Worm (Caenorhabditis elegans) whole organism, young adult: Measurements from ENCODE around the gene F54F7.14.

Experiments used
- B0019.2 ChIP-seq: fragments of 200-800 bp; sonication (Bioruptor generic); conservative IDR thresholded peaks from 2 replicates; pipeline ENCODE4 v1.3.6; 2022; ENCODE audit warnings: missing genetic modification reagents, missing genetic modification characterization, missing compliant biosample characterization
- C06A6.2 ChIP-seq: fragments of 200-800 bp; sonication (Bioruptor generic); conservative IDR thresholded peaks from 2 replicates; pipeline ENCODE4 v1.3.6; 2022; ENCODE audit warnings: missing genetic modification characterization, missing compliant biosample characterization
- F10E7.11 ChIP-seq: sonication (generic microtip); optimal IDR thresholded peaks from 2 replicates; lab custom pipeline; 2017; ENCODE audit warnings: mild to moderate bottlenecking, missing genetic modification characterization, moderate library complexity, missing compliant biosample characterization
- F37B4.10 ChIP-seq: fragments of 200-800 bp; sonication (Bioruptor generic); IDR thresholded peaks from 2 replicates; pipeline ENCODE4 v1.3.6; 2022; ENCODE audit warnings: missing genetic modification characterization, missing compliant biosample characterization
- F39B2.1 ChIP-seq: fragments of 200-800 bp; sonication (Bioruptor generic); IDR thresholded peaks from 2 replicates; pipeline ENCODE4 v1.3.6; 2022; ENCODE audit warnings: missing genetic modification reagents, missing genetic modification characterization, missing compliant biosample characterization
- F57A8.1 ChIP-seq: fragments of 200-800 bp; sonication (Bioruptor generic); optimal IDR thresholded peaks from 2 replicates; lab custom pipeline; 2018; ENCODE audit warnings: mild to moderate bottlenecking, missing genetic modification characterization, moderate library complexity, missing compliant biosample characterization
- K11D2.4 ChIP-seq: fragments of 200-800 bp; sonication (Bioruptor generic); IDR thresholded peaks from 2 replicates; pipeline ENCODE4 v1.3.6; 2022; ENCODE audit warnings: missing genetic modification reagents, missing genetic modification characterization, missing compliant biosample characterization
- Y53F4B.3 ChIP-seq: fragments of 200-800 bp; sonication (Bioruptor generic); IDR thresholded peaks from 2 replicates; pipeline ENCODE4 v1.3.6; 2022; ENCODE audit warnings: missing genetic modification reagents, missing genetic modification characterization, missing compliant biosample characterization
- Y53G8AR.9 ChIP-seq: fragments of 200-800 bp; sonication (Bioruptor generic); conservative IDR thresholded peaks from 2 replicates; pipeline ENCODE4 v1.3.6; 2022; ENCODE audit warnings: missing genetic modification reagents, missing genetic modification characterization, missing compliant biosample characterization
- Y56A3A.18 ChIP-seq: fragments of 200-800 bp; sonication (Bioruptor generic); IDR thresholded peaks from 2 replicates; pipeline ENCODE4 v1.3.6; 2022; ENCODE audit warnings: missing genetic modification reagents, missing genetic modification characterization, missing compliant biosample characterization
- Y95B8A.8 ChIP-seq: fragments of 200-800 bp; sonication (Bioruptor generic); IDR thresholded peaks from 2 replicates; pipeline ENCODE4 v1.3.6; 2022; ENCODE audit warnings: missing genetic modification reagents, missing genetic modification characterization, missing compliant biosample characterization
- aptf-3 ChIP-seq: fragments of 200-800 bp; sonication (Bioruptor generic); IDR thresholded peaks from 2 replicates; pipeline ENCODE4 v1.3.6; 2022; ENCODE audit warnings: missing genetic modification characterization, missing compliant biosample characterization
- athp-1 ChIP-seq: sonication (generic microtip); optimal IDR thresholded peaks from 2 replicates; lab custom pipeline; 2017; ENCODE audit warnings: mild to moderate bottlenecking, missing genetic modification characterization, missing compliant biosample characterization
- attf-5 ChIP-seq: fragments of 200-800 bp; sonication (Bioruptor generic); optimal IDR thresholded peaks from 2 replicates; lab custom pipeline; 2018; ENCODE audit warnings: mild to moderate bottlenecking, missing genetic modification characterization, missing compliant biosample characterization
- attf-6 ChIP-seq: fragments of 200-800 bp; sonication (Bioruptor generic); IDR thresholded peaks from 2 replicates; pipeline ENCODE4 v1.3.6; 2022; ENCODE audit warnings: missing genetic modification reagents, missing genetic modification characterization, missing compliant biosample characterization
- ccch-3 ChIP-seq: fragments of 200-800 bp; sonication (Bioruptor generic); optimal IDR thresholded peaks from 2 replicates; lab custom pipeline; 2018; ENCODE audit warnings: mild to moderate bottlenecking, missing genetic modification characterization, missing compliant biosample characterization
- cebp-2 ChIP-seq: fragments of 200-800 bp; sonication (Bioruptor generic); IDR thresholded peaks from 2 replicates; pipeline ENCODE4 v1.3.6; 2022; ENCODE audit warnings: missing genetic modification characterization, missing compliant biosample characterization
- ceh-27 ChIP-seq: fragments of 200-800 bp; sonication (Bioruptor generic); optimal IDR thresholded peaks from 2 replicates; lab custom pipeline; 2018; ENCODE audit warnings: mild to moderate bottlenecking, missing genetic modification characterization, moderate library complexity, missing compliant biosample characterization
- ceh-79 ChIP-seq: sonication (generic microtip); optimal IDR thresholded peaks from 2 replicates; lab custom pipeline; 2017; ENCODE audit warnings: mild to moderate bottlenecking, missing genetic modification characterization, missing compliant biosample characterization
- chd-7 ChIP-seq: sonication (generic microtip); optimal IDR thresholded peaks from 2 replicates; lab custom pipeline; 2016; ENCODE audit warnings: mild to moderate bottlenecking, missing genetic modification characterization, moderate library complexity, missing compliant biosample characterization
- die-1 ChIP-seq: sonication (generic microtip); optimal IDR thresholded peaks from 2 replicates; lab custom pipeline; 2016; ENCODE audit warnings: missing genotype, mild to moderate bottlenecking, missing genetic modification characterization, missing compliant biosample characterization
- let-607 ChIP-seq, 2 experiments: fragments of 200-800 bp in 1 of 2; sonication (Bioruptor generic) in 1 of 2; sonication (generic microtip) in 1 of 2; optimal IDR thresholded peaks; 2 replicates each; lab custom pipeline; 2016 to 2018; ENCODE audit warnings: mild to moderate bottlenecking in 2 of 2, missing compliant biosample characterization in 2 of 2, missing genetic modification characterization in 2 of 2, moderate library complexity in 2 of 2, missing genotype in 1 of 2
- lin-40 ChIP-seq: sonication (generic microtip); optimal IDR thresholded peaks from 2 replicates; lab custom pipeline; 2016; ENCODE audit warnings: missing genetic modification characterization, mild to moderate bottlenecking, missing compliant biosample characterization, missing genotype, missing genetic modification reagents
- lin-54 ChIP-seq: fragments of 200-800 bp; sonication (Bioruptor generic); optimal IDR thresholded peaks from 2 replicates; lab custom pipeline; 2018; ENCODE audit warnings: mild to moderate bottlenecking, missing genetic modification characterization, missing compliant biosample characterization
- mcd-1 ChIP-seq: fragments of 200-800 bp; sonication (Bioruptor generic); IDR thresholded peaks from 2 replicates; pipeline ENCODE4 v1.3.6; 2022; ENCODE audit warnings: missing genetic modification reagents, missing genetic modification characterization, missing compliant biosample characterization
- mel-28 ChIP-seq: sonication (generic microtip); optimal IDR thresholded peaks from 2 replicates; lab custom pipeline; 2016; ENCODE audit warnings: borderline replicate concordance, mild to moderate bottlenecking, missing genetic modification characterization, missing compliant biosample characterization
- mes-4 ChIP-seq: sonication (generic microtip); optimal IDR thresholded peaks from 2 replicates; lab custom pipeline; 2016; ENCODE audit warnings: missing genotype, missing genetic modification characterization, missing compliant biosample characterization
- mxl-1 ChIP-seq: sonication (generic microtip); optimal IDR thresholded peaks from 2 replicates; lab custom pipeline; 2016; ENCODE audit warnings: missing genetic modification characterization, missing compliant biosample characterization
- nfya-1 ChIP-seq: sonication (generic microtip); optimal IDR thresholded peaks from 2 replicates; lab custom pipeline; 2017; ENCODE audit warnings: antibody characterized with exemption, missing compliant biosample characterization, missing genetic modification characterization, borderline replicate concordance; ENCODE audit not compliant: insufficient read depth
- nfyb-1 ChIP-seq: fragments of 200-800 bp; sonication (Bioruptor generic); IDR thresholded peaks from 2 replicates; pipeline ENCODE4 v1.3.6; 2022; ENCODE audit warnings: missing genetic modification reagents, missing genetic modification characterization, missing compliant biosample characterization
- nhr-179 ChIP-seq: sonication (generic microtip); optimal IDR thresholded peaks from 2 replicates; lab custom pipeline; 2016; ENCODE audit warnings: mild to moderate bottlenecking, missing genetic modification characterization, missing compliant biosample characterization
- rcor-1 ChIP-seq: fragments of 200-800 bp; sonication (Bioruptor generic); IDR thresholded peaks from 2 replicates; pipeline ENCODE4 v1.3.6; 2022; ENCODE audit warnings: missing genetic modification reagents, missing genetic modification characterization, missing compliant biosample characterization
- rec-8 ChIP-seq, 2 experiments: sonication (generic microtip); optimal IDR thresholded peaks; 2 replicates each; lab custom pipeline; 2016; ENCODE audit warnings: mild to moderate bottlenecking in 2 of 2, missing genetic modification characterization in 2 of 2, missing genetic modification reagents in 2 of 2, missing genotype in 2 of 2, missing biosample characterization in 1 of 2, missing compliant biosample characterization in 1 of 2, moderate library complexity in 1 of 2
- snpc-3.4 ChIP-seq: sonication (generic microtip); optimal IDR thresholded peaks from 2 replicates; lab custom pipeline; 2017; ENCODE audit warnings: missing genetic modification characterization, mild to moderate bottlenecking, missing compliant biosample characterization, antibody characterized with exemption, moderate library complexity, missing genotype, missing genetic modification reagents
- sptf-2 ChIP-seq: fragments of 200-800 bp; sonication (Bioruptor generic); optimal IDR thresholded peaks from 2 replicates; lab custom pipeline; 2018; ENCODE audit warnings: mild to moderate bottlenecking, missing genetic modification characterization, missing compliant biosample characterization
- tbp1 ChIP-seq: fragments of 200-800 bp; sonication (Bioruptor generic); optimal IDR thresholded peaks from 2 replicates; lab custom pipeline; 2018; ENCODE audit warnings: mild to moderate bottlenecking, missing genetic modification characterization, missing compliant biosample characterization
- ztf-3 ChIP-seq: fragments of 200-800 bp; sonication (Bioruptor generic); optimal IDR thresholded peaks from 2 replicates; lab custom pipeline; 2018; ENCODE audit warnings: mild to moderate bottlenecking, missing genetic modification characterization, missing compliant biosample characterization

Gene F54F7.14

ce11 chrX:11892328-11892727 lies 41.7 kb downstream of the F54F7.14 start, which contains the start of gene Y62H9A.8:
Y62H9A.8 (minus strand) TSS chrX:11892428.
- TF ChIP-seq ceh-27 (GFP tag; lab: Kevin White, UChicago) (no peak), lin-54 (GFP tag; lab: Kevin White, UChicago) (no peak), mxl-1 (no peak), aptf-3 (no peak), F39B2.1 (GFP tag; lab: Robert Waterston, UW) (no peak), K11D2.4 (GFP tag; lab: Robert Waterston, UW) (no peak), die-1 (tag; lab: Kevin White, UChicago) (no peak), mcd-1 (GFP tag; lab: Robert Waterston, UW) (no peak), F10E7.11 (tag; lab: Kevin White, UChicago) (no peak), attf-5 (GFP tag; lab: Kevin White, UChicago) (no peak), nhr-179 (tag; lab: Kevin White, UChicago) (no peak), Y53F4B.3 (GFP tag; lab: Robert Waterston, UW) (no peak), Y56A3A.18 (GFP tag; lab: Robert Waterston, UW) (no peak), rcor-1 (GFP tag; lab: Robert Waterston, UW) (no peak), chd-7 (tag; lab: Kevin White, UChicago) (no peak), nfya-1 (tag; lab: Kevin White, UChicago) (no peak), ccch-3 (GFP tag; lab: Kevin White, UChicago) (no peak), tbp1 (no peak)

- TF ChIP-seq lin-40 (no peak), snpc-3.4 (tag; lab: Kevin White, UChicago) (no peak)
- TF ChIP-seq, all 124 proteins: peak for 0
Measured at ce11 chrX:11896708-11897107, 46.0 kb downstream of the F54F7.14 start.

ce11 chrX:11898040-11898439 lies 47.4 kb downstream of the F54F7.14 start, which contains the start of gene Y62H9A.9:
Y62H9A.9 (minus strand) TSS chrX:11898140.
- TF ChIP-seq Y95B8A.8 (GFP tag; lab: Robert Waterston, UW) (no peak), rec-8 (tag; optimal IDR thresholded peaks at IDR 0.05; lab: Kevin White, UChicago) (no peak), mel-28 (tag; lab: Kevin White, UChicago) (no peak), B0019.2 (no peak), mes-4 (tag; lab: Kevin White, UChicago) (no peak), F57A8.1 (GFP tag; lab: Kevin White, UChicago) (no peak), nfyb-1 (GFP tag; lab: Robert Waterston, UW) (no peak), cebp-2 (GFP tag; lab: Robert Waterston, UW) (no peak), Y53G8AR.9 (GFP tag; lab: Robert Waterston, UW) (no peak), athp-1 (tag; lab: Kevin White, UChicago) (no peak), ztf-3 (no peak), C06A6.2 (no peak), ceh-79 (tag; lab: Kevin White, UChicago) (no peak), sptf-2 (GFP tag; lab: Kevin White, UChicago) (no peak)

- TF ChIP-seq F37B4.10 (GFP tag; lab: Robert Waterston, UW) (no peak), sptf-2 (GFP tag; lab: Kevin White, UChicago) (no peak), snpc-3.4 (tag; lab: Kevin White, UChicago) (no peak), aptf-3 (no peak), let-607 (tag; optimal IDR thresholded peaks at IDR 0.05; lab: Kevin White, UChicago) (no peak), nfyb-1 (GFP tag; lab: Robert Waterston, UW) (no peak), attf-6 (GFP tag; lab: Robert Waterston, UW) (no peak)
Measured at ce11 chrX:11899031-11899430, 48.4 kb downstream of the F54F7.14 start.
